Fruit fly (Drosophila melanogaster) S2 (cell line): Measurements from ENCODE around the gene CG3702.

ENCODE experiments used
- CG8478 ChIP-seq: fragments of >200 bp; optimal IDR thresholded peaks from 2 replicates; lab custom pipeline; 2018
- CTCF ChIP-seq, 2 experiments: fragments of >200 bp; optimal IDR thresholded peaks; 2 replicates each; lab custom pipeline; 2018

The CG3702 gene

dm6 chr2L:4197913-4198319 is 29.0 kb downstream of the CG3702 start, which contains the start of gene Naprt:
Naprt (minus strand) TSS chr2L:4198071.
- no peak for TF ChIP-seq CTCF (optimal IDR thresholded peaks at IDR 0.05; lab: Kevin White, UChicago)
- TF ChIP-seq CG8478 (lab: Kevin White, UChicago), result no peak

- no peak for TF ChIP-seq CG8478 (lab: Kevin White, UChicago)
- TF ChIP-seq CTCF (optimal IDR thresholded peaks at IDR 0.05; lab: Kevin White, UChicago), result no peak
These were observed 29.6 kb downstream of the CG3702 start for dm6 chr2L:4197143-4197912.

dm6 chr2L:4196347-4197142 is 30.4 kb downstream of the CG3702 start:
- TF ChIP-seq CG8478 (lab: Kevin White, UChicago), result no peak
- peak; percentile 73 to 78 for TF ChIP-seq CTCF (optimal IDR thresholded peaks at IDR 0.05; lab: Kevin White, UChicago)

- TF ChIP-seq CTCF (optimal IDR thresholded peaks at IDR 0.05; lab: Kevin White, UChicago) (no peak), CG8478 (lab: Kevin White, UChicago) (no peak)
These were observed 31.1 kb downstream of the CG3702 start for dm6 chr2L:4195672-4196281.

dm6 chr2L:4187631-4188173 is 39.2 kb downstream of the CG3702 start, which contains the start of the genes Tbcc and lectin-24Db:
Tbcc (minus strand) TSS chr2L:4187793.
lectin-24Db (plus strand) TSS chr2L:4188123.
- TF ChIP-seq CG8478 (lab: Kevin White, UChicago), result no peak
- TF ChIP-seq CTCF (optimal IDR thresholded peaks at IDR 0.05; lab: Kevin White, UChicago), result no peak

dm6 chr2L:4185269-4186024 is 41.5 kb downstream of the CG3702 start:
- no peak for TF ChIP-seq CG8478 (lab: Kevin White, UChicago)
- TF ChIP-seq CTCF (optimal IDR thresholded peaks at IDR 0.05; lab: Kevin White, UChicago), result no peak

dm6 chr2L:4179960-4180359 is 46.9 kb downstream of the CG3702 start:
- no peak for TF ChIP-seq CG8478 (lab: Kevin White, UChicago)
- no peak for TF ChIP-seq CTCF (optimal IDR thresholded peaks at IDR 0.05; lab: Kevin White, UChicago)

- TF ChIP-seq CTCF (optimal IDR thresholded peaks at IDR 0.05; lab: Kevin White, UChicago) (no peak), CG8478 (lab: Kevin White, UChicago) (no peak)
These were observed 47.5 kb downstream of the CG3702 start for dm6 chr2L:4179386-4179785.
